Worm (Caenorhabditis elegans): Measurements from ENCODE around the gene K10D2.5.

DNA sequence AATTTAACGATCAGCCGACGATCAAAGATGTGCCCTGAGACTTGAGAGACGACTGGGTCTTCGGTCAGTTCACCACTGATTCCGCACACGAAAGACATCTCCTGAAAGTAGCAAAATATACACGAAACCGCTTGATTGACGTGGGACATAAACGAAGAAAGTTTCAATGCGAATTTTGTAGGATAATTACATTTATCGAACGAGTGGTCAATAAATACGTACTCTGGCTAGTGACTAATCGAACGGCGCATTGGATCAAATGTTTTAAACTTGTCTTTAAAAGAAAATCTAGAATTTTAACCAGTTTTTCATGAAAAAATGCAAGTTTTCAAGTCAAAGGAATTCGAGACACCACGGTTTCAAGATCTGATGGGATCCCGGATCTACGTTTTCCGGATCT, 575 bp upstream of the K10D2.5 start, which contains the start of gene prp-19:
- TF ChIP-seq him-1 (tag; optimal IDR thresholded peaks at IDR 0.05) = no peak
- no peak for TF ChIP-seq dao-5 (tag; optimal IDR thresholded peaks at IDR 0.05)
- TF ChIP-seq W03F9.2 (tag; optimal IDR thresholded peaks at IDR 0.05) = no peak
